Worm (Caenorhabditis elegans): ENCODE data around the gene psme-3.

DNA sequence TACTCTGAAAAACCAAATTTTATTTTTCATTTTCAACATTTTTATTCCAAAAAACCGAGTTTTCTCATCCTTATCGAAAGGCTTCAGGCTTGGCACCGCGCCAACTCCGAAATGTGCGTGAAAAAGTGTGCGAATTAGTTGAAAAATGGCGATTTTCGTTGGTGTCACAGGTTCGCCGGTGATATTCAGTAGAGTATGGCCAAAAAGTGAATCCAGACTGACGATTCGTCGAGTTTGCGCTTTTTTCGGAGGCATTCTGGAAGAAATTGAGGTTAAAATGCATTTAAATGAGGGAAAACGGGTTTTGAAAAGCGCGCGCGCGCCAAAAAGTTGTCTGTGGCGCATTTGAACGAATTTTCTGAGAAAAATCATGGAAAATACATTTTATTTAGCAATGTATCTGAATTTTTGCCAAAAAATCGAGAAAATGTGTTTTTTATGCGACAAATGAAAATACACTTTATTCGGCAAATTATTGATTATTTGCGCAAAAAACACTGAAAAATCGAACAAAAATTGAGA, 44.4 kb upstream of the psme-3 start, which contains the start of the genes Y66D12A.16 and such-1:
- TF ChIP-seq lsy-2 (tag; optimal IDR thresholded peaks at IDR 0.05) (no peak), lin-32 (GFP tag; optimal IDR thresholded peaks at IDR 0.05) (no peak), pha-4 (tag; optimal IDR thresholded peaks at IDR 0.05) (no peak), nhr-28 (tag; optimal IDR thresholded peaks at IDR 0.05) (no peak), lin-13 (tag; optimal IDR thresholded peaks at IDR 0.05) (no peak), ztf-11 (tag; optimal IDR thresholded peaks at IDR 0.05) (no peak), mls-2 (tag; optimal IDR thresholded peaks at IDR 0.05) (no peak)

All from whole organism, mixed stage, embryonic.